Worm (Caenorhabditis elegans): ENCODE data around the gene ZK856.6.

ZK856.6 gene

DNA sequence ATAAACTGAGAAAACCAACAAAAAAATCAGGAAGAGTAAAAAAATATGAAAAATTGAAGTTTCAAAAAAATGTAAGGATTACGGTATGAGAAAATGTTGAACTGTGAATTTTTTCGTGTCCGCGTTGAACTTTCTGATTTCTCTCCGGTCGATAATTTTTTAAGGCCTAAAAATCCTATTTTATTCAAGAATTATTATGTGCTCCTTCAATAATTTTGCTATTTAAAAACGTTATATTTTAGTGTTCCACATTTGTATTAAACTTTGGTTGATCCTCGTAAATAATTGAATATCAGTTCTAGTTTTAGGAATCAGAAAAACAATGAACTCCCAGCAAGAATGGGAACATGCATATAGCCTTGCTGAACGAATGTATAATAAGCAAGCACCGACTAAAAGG lies 14.1 kb downstream of the ZK856.6 start, which contains the start of gene hpo-40:
hpo-40 (plus strand) TSS at position 301 of the 400 bp plus-strand sequence.
- TF ChIP-seq ztf-11 (tag; optimal IDR thresholded peaks at IDR 0.05) (no peak), nhr-28 (tag; optimal IDR thresholded peaks at IDR 0.05) (no peak)

ce11 chrV:10216724-10217123 lies 18.2 kb downstream of the ZK856.6 start, which contains the start of gene ZK856.14:
Gene ZK856.14 (plus strand): TSS chrV:10217024.
- TF ChIP-seq skn-1 (tag; optimal IDR thresholded peaks at IDR 0.05) (no peak), ceh-82 (tag; optimal IDR thresholded peaks at IDR 0.05) (no peak), ceh-16 (tag; optimal IDR thresholded peaks at IDR 0.05) (no peak), unc-62 (GFP tag; optimal IDR thresholded peaks at IDR 0.05) (no peak), nhr-25 (tag; optimal IDR thresholded peaks at IDR 0.05) (no peak), nhr-67 (tag; optimal IDR thresholded peaks at IDR 0.05) (no peak), fkh-2 (tag; optimal IDR thresholded peaks at IDR 0.05) (no peak), lin-39 (tag; optimal IDR thresholded peaks at IDR 0.05) (no peak), nhr-76 (tag; optimal IDR thresholded peaks at IDR 0.05) (no peak), lsy-12 (tag; optimal IDR thresholded peaks at IDR 0.05) (no peak), ZK546.5 (tag; optimal IDR thresholded peaks at IDR 0.05) (no peak), nhr-237 (tag; optimal IDR thresholded peaks at IDR 0.05) (no peak), pha-4 (tag; optimal IDR thresholded peaks at IDR 0.05) (no peak), hmg-11 (tag; optimal IDR thresholded peaks at IDR 0.05) (no peak), ceh-9 (tag; optimal IDR thresholded peaks at IDR 0.05) (no peak), R02D3.7 (tag; optimal IDR thresholded peaks at IDR 0.05) (no peak)

- TF ChIP-seq lsy-12 (tag; optimal IDR thresholded peaks at IDR 0.05) (no peak), nfya-1 (tag; optimal IDR thresholded peaks at IDR 0.05; ENCODE audit: insufficient read depth) (no peak), nhr-67 (tag; optimal IDR thresholded peaks at IDR 0.05) (no peak), aly-2 (tag; optimal IDR thresholded peaks at IDR 0.05) (no peak), nhr-76 (tag; optimal IDR thresholded peaks at IDR 0.05) (no peak), nhr-237 (tag; optimal IDR thresholded peaks at IDR 0.05) (no peak), mml-1 (tag; optimal IDR thresholded peaks at IDR 0.05) (no peak)
These were observed 22.1 kb downstream of the ZK856.6 start, which contains the start of gene C12D8.13 for ce11 chrV:10220605-10221004. Gene C12D8.13 (minus strand): TSS chrV:10220705.

- TF ChIP-seq ZK546.5 (tag; optimal IDR thresholded peaks at IDR 0.05) (no peak), fkh-2 (tag; optimal IDR thresholded peaks at IDR 0.05) (no peak), nhr-11 (tag; optimal IDR thresholded peaks at IDR 0.05) (no peak), nhr-12 (tag; optimal IDR thresholded peaks at IDR 0.05) (no peak), daf-12 (tag; optimal IDR thresholded peaks at IDR 0.05) (no peak), elt-3 (tag; optimal IDR thresholded peaks at IDR 0.05) (no peak)
These were observed 22.8 kb downstream of the ZK856.6 start, which contains the start of the genes fipr-5 and fipr-9 for ce11 chrV:10221317-10221716. Gene fipr-5 (minus strand): TSS chrV:10221417. Gene fipr-9 (plus strand): TSS chrV:10221662.

DNA sequence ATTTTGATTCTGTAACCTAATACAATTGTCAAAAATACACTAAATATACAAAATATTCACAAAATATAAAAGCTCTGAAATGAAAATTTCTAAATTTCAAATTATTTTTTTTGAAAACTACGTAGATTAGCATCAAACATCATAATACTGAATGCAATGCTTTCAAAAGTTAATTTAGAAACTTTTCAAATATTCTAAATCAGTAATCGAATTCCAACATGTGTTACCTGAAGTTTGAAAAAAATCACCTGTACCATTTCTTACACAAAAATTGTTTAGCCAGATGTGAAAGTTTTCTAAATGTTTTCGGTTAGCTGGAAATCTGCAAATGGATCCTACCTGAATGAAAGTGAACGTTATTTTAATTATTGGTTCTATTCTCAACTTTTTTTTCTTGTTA lies 23.5 kb downstream of the ZK856.6 start, which contains the start of gene C12D8.20:
C12D8.20 (plus strand) TSS at position 301 of the 400 bp plus-strand sequence.
- TF ChIP-seq elt-1 (tag; optimal IDR thresholded peaks at IDR 0.05) (no peak), ZK546.5 (tag; optimal IDR thresholded peaks at IDR 0.05) (no peak), nhr-12 (tag; optimal IDR thresholded peaks at IDR 0.05) (no peak), nhr-237 (tag; optimal IDR thresholded peaks at IDR 0.05) (no peak), nhr-11 (tag; optimal IDR thresholded peaks at IDR 0.05) (no peak), ceh-9 (tag; optimal IDR thresholded peaks at IDR 0.05) (no peak), nfya-1 (tag; optimal IDR thresholded peaks at IDR 0.05; ENCODE audit: insufficient read depth) (no peak)

ce11 chrV:10224619-10225018 lies 26.1 kb downstream of the ZK856.6 start:
- TF ChIP-seq nhr-25 (tag; optimal IDR thresholded peaks at IDR 0.05) (no peak), nhr-67 (tag; optimal IDR thresholded peaks at IDR 0.05) (no peak), elt-2 (tag; optimal IDR thresholded peaks at IDR 0.05) (peak; percentile 68)

DNA sequence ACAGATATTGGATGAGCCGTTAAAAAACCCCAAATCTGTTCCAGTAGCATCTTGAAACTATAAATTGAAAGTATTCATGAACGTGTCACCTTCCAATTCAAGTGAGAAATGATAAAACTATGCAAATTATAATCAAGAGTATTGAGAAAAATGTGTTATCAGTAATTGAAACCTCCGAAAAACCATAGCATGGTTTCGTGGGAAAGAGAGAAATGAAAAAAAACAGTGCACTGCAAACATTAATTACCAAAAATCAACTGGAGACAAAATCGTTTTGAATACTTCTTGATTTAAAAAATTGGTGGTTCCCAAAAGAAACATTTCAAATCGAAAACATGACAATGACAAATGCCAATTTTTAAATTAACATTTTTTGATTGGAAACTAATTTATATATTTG lies 27.1 kb downstream of the ZK856.6 start, which contains the start of gene daf-36:
daf-36 (minus strand) TSS at position 101 of the 400 bp plus-strand sequence.
- TF ChIP-seq aly-2 (tag; optimal IDR thresholded peaks at IDR 0.05): no peak
- TF ChIP-seq lsy-12 (tag; optimal IDR thresholded peaks at IDR 0.05): no peak
- TF ChIP-seq nhr-76 (tag; optimal IDR thresholded peaks at IDR 0.05): no peak
- peak; percentile 28 for TF ChIP-seq elt-2 (tag; optimal IDR thresholded peaks at IDR 0.05)
- no peak for TF ChIP-seq nhr-67 (tag; optimal IDR thresholded peaks at IDR 0.05)
- TF ChIP-seq jun-1 (tag; optimal IDR thresholded peaks at IDR 0.05): no peak
- no peak for TF ChIP-seq skn-1 (tag; optimal IDR thresholded peaks at IDR 0.05)
- TF ChIP-seq nfya-1 (tag; optimal IDR thresholded peaks at IDR 0.05; ENCODE audit: insufficient read depth): no peak

Measured in whole organism, L3 larva.